Worm (Caenorhabditis elegans) whole organism, midembryonic: Measurements from ENCODE around the gene ttx-1.

Source experiments
- T22C8.4 ChIP-seq: fragments of 200-800 bp; sonication (Bioruptor generic); IDR thresholded peaks from 2 replicates; pipeline ENCODE4 v1.3.6; 2022; ENCODE audit warnings: missing genetic modification characterization, missing compliant biosample characterization
- cog-1 ChIP-seq: sonication (generic microtip); optimal IDR thresholded peaks from 2 replicates; lab custom pipeline; 2016; ENCODE audit warnings: missing genetic modification characterization, missing compliant biosample characterization
- flt-1 ChIP-seq: fragments of 200-800 bp; sonication (Bioruptor generic); IDR thresholded peaks from 2 replicates; pipeline ENCODE4 v1.3.6; 2022; ENCODE audit warnings: missing genetic modification characterization, missing compliant biosample characterization
- klf-2 ChIP-seq: fragments of 200-800 bp; sonication (Bioruptor generic); conservative IDR thresholded peaks from 2 replicates; pipeline ENCODE4 v1.3.6; 2022; ENCODE audit warnings: missing genetic modification reagents, missing genetic modification characterization, missing compliant biosample characterization
- med-1 ChIP-seq: sonication (generic microtip); optimal IDR thresholded peaks from 2 replicates; lab custom pipeline; 2017; ENCODE audit warnings: missing genetic modification characterization, mild to moderate bottlenecking, missing compliant biosample characterization, antibody characterized with exemption, missing genetic modification reagents; ENCODE audit not compliant: insufficient read depth
- ref-1 ChIP-seq: fragments of 200-800 bp; sonication (Bioruptor generic); conservative IDR thresholded peaks from 2 replicates; pipeline ENCODE4 v1.3.6; 2022; ENCODE audit warnings: missing genetic modification reagents, missing genetic modification characterization, missing compliant biosample characterization
- tab-1 ChIP-seq: fragments of 200-800 bp; sonication (Bioruptor generic); IDR thresholded peaks from 2 replicates; pipeline ENCODE4 v1.3.6; 2022; ENCODE audit warnings: missing genetic modification characterization, missing compliant biosample characterization
- ztf-23 ChIP-seq: fragments of 200-800 bp; sonication (Bioruptor generic); IDR thresholded peaks from 2 replicates; pipeline ENCODE4 v1.3.6; 2022; ENCODE audit warnings: missing genetic modification reagents, missing genetic modification characterization, missing compliant biosample characterization
- ztf-29 ChIP-seq: fragments of 200-800 bp; sonication (Bioruptor generic); IDR thresholded peaks from 2 replicates; pipeline ENCODE4 v1.3.6; 2022; ENCODE audit warnings: missing genetic modification reagents, missing genetic modification characterization, missing compliant biosample characterization

The ttx-1 gene

ce11 chrV:20064076-20064475, at the start of gene ttx-1:
Gene ttx-1, minus strand, starts transcription at chrV:20064176.
- no peak for TF ChIP-seq flt-1 (GFP tag; lab: Robert Waterston, UW)
- TF ChIP-seq ztf-29 (GFP tag; lab: Robert Waterston, UW): no peak
- no peak for TF ChIP-seq klf-2 (GFP tag; lab: Robert Waterston, UW)
- no peak for TF ChIP-seq cog-1 (tag; lab: Kevin White, UChicago)
- TF ChIP-seq tab-1 (GFP tag; lab: Robert Waterston, UW): no peak
- no peak for TF ChIP-seq med-1 (GFP tag; lab: Kevin White, UChicago)

ce11 chrV:20105210-20105793, 41.3 kb upstream of the ttx-1 start:
- no peak for TF ChIP-seq med-1 (GFP tag; lab: Kevin White, UChicago)
- TF ChIP-seq T22C8.4 (GFP tag; lab: Robert Waterston, UW): peak; percentile 63; the same call in 1 of the 2 replicates

ce11 chrV:20104417-20104816, 40.4 kb upstream of the ttx-1 start:
- TF ChIP-seq ztf-29 (GFP tag; lab: Robert Waterston, UW): no peak
- peak; percentile 45; the same call in 1 of the 2 replicates for TF ChIP-seq T22C8.4 (GFP tag; lab: Robert Waterston, UW)
- TF ChIP-seq ztf-23: no peak

ce11 chrV:20097164-20097563, 33.2 kb upstream of the ttx-1 start:
- TF ChIP-seq ref-1 (GFP tag; lab: Robert Waterston, UW) (no peak), ztf-23 (no peak), ztf-29 (GFP tag; lab: Robert Waterston, UW) (no peak), klf-2 (GFP tag; lab: Robert Waterston, UW) (no peak), tab-1 (GFP tag; lab: Robert Waterston, UW) (no peak), flt-1 (GFP tag; lab: Robert Waterston, UW) (no peak), med-1 (GFP tag; lab: Kevin White, UChicago) (no peak), cog-1 (tag; lab: Kevin White, UChicago) (no peak)

ce11 chrV:20094908-20095307, 30.9 kb upstream of the ttx-1 start, which contains the start of gene nlp-69:
Gene nlp-69, minus strand, starts transcription at chrV:20095008.
- TF ChIP-seq ztf-29 (GFP tag; lab: Robert Waterston, UW): no peak
- TF ChIP-seq cog-1 (tag; lab: Kevin White, UChicago): no peak
- TF ChIP-seq tab-1 (GFP tag; lab: Robert Waterston, UW): no peak
- no peak for TF ChIP-seq ref-1 (GFP tag; lab: Robert Waterston, UW)

- TF ChIP-seq ztf-29 (GFP tag; lab: Robert Waterston, UW) (no peak), med-1 (GFP tag; lab: Kevin White, UChicago) (no peak), tab-1 (GFP tag; lab: Robert Waterston, UW) (no peak), cog-1 (tag; lab: Kevin White, UChicago) (no peak), ztf-23 (no peak)
Observed at ce11 chrV:20093940-20094339, 30.0 kb upstream of the ttx-1 start.

- TF ChIP-seq ztf-23: no peak
- TF ChIP-seq cog-1 (tag; lab: Kevin White, UChicago): no peak
- TF ChIP-seq T22C8.4 (GFP tag; lab: Robert Waterston, UW): no peak
- TF ChIP-seq tab-1 (GFP tag; lab: Robert Waterston, UW): no peak
- no peak for TF ChIP-seq ztf-29 (GFP tag; lab: Robert Waterston, UW)
- no peak for TF ChIP-seq med-1 (GFP tag; lab: Kevin White, UChicago)
- TF ChIP-seq klf-2 (GFP tag; lab: Robert Waterston, UW): no peak
- no peak for TF ChIP-seq flt-1 (GFP tag; lab: Robert Waterston, UW)
Observed at ce11 chrV:20090698-20091313, 26.8 kb upstream of the ttx-1 start, which contains the start of the genes dcs-1 and sec-23. Gene dcs-1, minus strand, starts transcription at chrV:20090743. Gene sec-23, plus strand, starts transcription at chrV:20091263.

- TF ChIP-seq ztf-29 (GFP tag; lab: Robert Waterston, UW) (no peak), cog-1 (tag; lab: Kevin White, UChicago) (no peak), ref-1 (GFP tag; lab: Robert Waterston, UW) (no peak), med-1 (GFP tag; lab: Kevin White, UChicago) (no peak), tab-1 (GFP tag; lab: Robert Waterston, UW) (no peak), klf-2 (GFP tag; lab: Robert Waterston, UW) (no peak), T22C8.4 (GFP tag; lab: Robert Waterston, UW) (no peak), ztf-23 (no peak), flt-1 (GFP tag; lab: Robert Waterston, UW) (no peak)
Observed at ce11 chrV:20087635-20088034, 23.7 kb upstream of the ttx-1 start, which contains the start of gene fre-1. Gene fre-1, minus strand, starts transcription at chrV:20087735.

ce11 chrV:20074345-20074744, 10.4 kb upstream of the ttx-1 start:
- TF ChIP-seq ref-1 (GFP tag; lab: Robert Waterston, UW): no peak
- no peak for TF ChIP-seq med-1 (GFP tag; lab: Kevin White, UChicago)
- no peak for TF ChIP-seq ztf-23
- TF ChIP-seq tab-1 (GFP tag; lab: Robert Waterston, UW): no peak
- no peak for TF ChIP-seq ztf-29 (GFP tag; lab: Robert Waterston, UW)
- TF ChIP-seq cog-1 (tag; lab: Kevin White, UChicago): no peak
- TF ChIP-seq T22C8.4 (GFP tag; lab: Robert Waterston, UW): no peak
- no peak for TF ChIP-seq klf-2 (GFP tag; lab: Robert Waterston, UW)
- no peak for TF ChIP-seq flt-1 (GFP tag; lab: Robert Waterston, UW)

- TF ChIP-seq T22C8.4 (GFP tag; lab: Robert Waterston, UW): no peak
- no peak for TF ChIP-seq ztf-29 (GFP tag; lab: Robert Waterston, UW)
- TF ChIP-seq klf-2 (GFP tag; lab: Robert Waterston, UW): no peak
- TF ChIP-seq med-1 (GFP tag; lab: Kevin White, UChicago): no peak
- no peak for TF ChIP-seq flt-1 (GFP tag; lab: Robert Waterston, UW)
- no peak for TF ChIP-seq cog-1 (tag; lab: Kevin White, UChicago)
- TF ChIP-seq ztf-23: no peak
Observed at ce11 chrV:20068389-20068788, 4.4 kb upstream of the ttx-1 start.
